ENCODE assay signal across 3 fruit fly cellular contexts in genomic region chr3L:5833761-5834160, dm6.
TF ChIP-seq lines count a peak whose summit lies in the region.

No protein-coding gene starts in this region.

- TF ChIP-seq CTCF in whole organism, embryonic (GFP tag; optimal IDR thresholded peaks at IDR 0.05; lab: Kevin White, UChicago), result no peak

TF ChIP-seq in whole organism, embryonic, 481 proteins besides CTCF, POLR2A, EP300 and RAD21:
- TF ChIP-seq crol (GFP tag; IDR thresholded peaks at IDR 0.05; lab: Robert Waterston, UW) (peak; percentile 64), CG11504 (tag; optimal IDR thresholded peaks at IDR 0.05; lab: Kevin White, UChicago) (peak; percentile 69), dm (GFP tag; optimal IDR thresholded peaks at IDR 0.05; lab: Kevin White, UChicago) (no peak)

TF ChIP-seq in whole organism, prepupa, 60 proteins besides CTCF, POLR2A, EP300 and RAD21:
- no peak for TF ChIP-seq CG10631 (GFP tag; optimal IDR thresholded peaks at IDR 0.05; lab: Kevin White, UChicago)
- no peak for TF ChIP-seq CG3919 (GFP tag; optimal IDR thresholded peaks at IDR 0.05; lab: Kevin White, UChicago)
- TF ChIP-seq fd59A (GFP tag; optimal IDR thresholded peaks at IDR 0.05; lab: Kevin White, UChicago), result no peak
- peak; percentile 47; the same call in 1 of the 3 replicates for TF ChIP-seq eg (GFP tag; IDR thresholded peaks at IDR 0.05; lab: Robert Waterston, UW)
- TF ChIP-seq CG34406 (GFP tag; optimal IDR thresholded peaks at IDR 0.05; lab: Kevin White, UChicago), result no peak
- no peak for TF ChIP-seq CG6854 (GFP tag; optimal IDR thresholded peaks at IDR 0.05; lab: Kevin White, UChicago)
- no peak for TF ChIP-seq acj6 (GFP tag; optimal IDR thresholded peaks at IDR 0.05; lab: Kevin White, UChicago)

TF ChIP-seq in whole organism, pupa, 21 proteins besides CTCF, POLR2A, EP300 and RAD21:
- TF ChIP-seq CG32121 (GFP tag; IDR thresholded peaks at IDR 0.05; lab: Robert Waterston, UW) (no peak), CG4496 (GFP tag; IDR thresholded peaks at IDR 0.05; lab: Robert Waterston, UW) (no peak), CG8159 (tag; optimal IDR thresholded peaks at IDR 0.05; lab: Kevin White, UChicago) (no peak), EcR (GFP tag; optimal IDR thresholded peaks at IDR 0.05; lab: Kevin White, UChicago) (peak; percentile 0), CG8301 (tag; optimal IDR thresholded peaks at IDR 0.05; lab: Kevin White, UChicago) (no peak), CG13204 (GFP tag; optimal IDR thresholded peaks at IDR 0.05; lab: Kevin White, UChicago) (peak; percentile 43), Pif1B (GFP tag; optimal IDR thresholded peaks at IDR 0.05; lab: Kevin White, UChicago) (no peak), CG9948 (tag; optimal IDR thresholded peaks at IDR 0.05; lab: Kevin White, UChicago) (no peak)
